Fruit fly (Drosophila melanogaster) whole organism, embryonic: Measurements from ENCODE around the gene Pgd.

ENCODE experiments used
- schlank ChIP-seq: fragments of 200-800 bp; sonication (Bioruptor generic); optimal IDR thresholded peaks from 2 replicates; lab custom pipeline; 2018; ENCODE audit warnings: missing biosample characterization, mild to moderate bottlenecking, missing genetic modification characterization
- tx ChIP-seq: fragments of 200-800 bp; sonication (Bioruptor generic); optimal IDR thresholded peaks from 2 replicates; lab custom pipeline; 2016; ENCODE audit warnings: missing biosample characterization, missing genetic modification characterization

- TF ChIP-seq schlank (no peak), tx (GFP tag; lab: Kevin White, UChicago) (no peak)
Observed at dm6 chrX:2135868-2136787, 8.8 kb upstream of the Pgd start.
